Fruit fly (Drosophila melanogaster): ENCODE data around the gene rept.

DNA sequence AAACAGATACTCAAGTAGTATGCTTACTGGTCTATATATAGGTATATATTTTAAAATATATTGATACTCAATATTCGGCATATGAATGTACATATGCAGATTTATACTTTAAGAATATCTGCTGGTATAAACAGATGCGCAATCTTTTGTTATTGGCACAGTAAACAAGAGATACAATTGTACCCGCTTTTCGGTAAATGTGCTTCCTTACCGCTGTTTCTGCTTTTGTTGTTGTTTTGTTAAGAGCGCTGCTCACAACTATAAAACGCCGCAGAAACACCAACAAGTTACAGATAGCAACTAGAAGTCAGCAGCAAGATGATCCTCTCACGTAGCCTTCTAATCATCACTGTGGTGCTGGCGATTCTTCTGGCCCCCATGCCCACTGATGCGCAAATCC, 10.6 kb downstream of the rept start, which contains the start of gene CG45081:
- TF ChIP-seq zf30C (GFP tag; optimal IDR thresholded peaks at IDR 0.05) = no peak
- TF ChIP-seq ab (GFP tag; optimal IDR thresholded peaks at IDR 0.05) = no peak
- no peak for TF ChIP-seq chm (GFP tag; IDR thresholded peaks at IDR 0.05)
- no peak for TF ChIP-seq YL-1 (GFP tag; optimal IDR thresholded peaks at IDR 0.05)
- TF ChIP-seq CkIIα-i1 (GFP tag; IDR thresholded peaks at IDR 0.05) = no peak
- TF ChIP-seq NfI (GFP tag; optimal IDR thresholded peaks at IDR 0.05) = no peak

Measured in whole organism, embryonic.